Worm (Caenorhabditis elegans) whole organism, late embryonic: ENCODE measurements around the gene ZC132.3.
"Not testable (repeated sequence)": the region's sequence is repeated elsewhere in the genome, so short reads cannot be mapped to it uniquely, and the experiment has no call there.

ENCODE experiments used
- C38D4.7 ChIP-seq: fragments of 200-800 bp; sonication (Bioruptor generic); optimal IDR thresholded peaks from 2 replicates; lab custom pipeline; 2018; ENCODE audit warnings: mild to moderate bottlenecking, missing genetic modification characterization, moderate library complexity, missing compliant biosample characterization
- ama-1 ChIP-seq: fragments of 150-350 bp; optimal IDR thresholded peaks from 2 replicates; lab custom pipeline; 2014
- ceh-30 ChIP-seq: fragments of 150-350 bp; optimal IDR thresholded peaks from 2 replicates; lab custom pipeline; 2014; ENCODE audit warnings: missing biosample characterization, missing genetic modification characterization
- dve-1 ChIP-seq: sonication (generic microtip); optimal IDR thresholded peaks from 2 replicates; lab custom pipeline; 2017; ENCODE audit warnings: antibody characterized with exemption, mild to moderate bottlenecking, missing genetic modification characterization, missing compliant biosample characterization
- fax-1 ChIP-seq: sonication (generic microtip); optimal IDR thresholded peaks from 2 replicates; lab custom pipeline; 2016; ENCODE audit warnings: missing genotype, missing genetic modification characterization, missing compliant biosample characterization
- fkh-10 ChIP-seq: fragments of 150-350 bp; optimal IDR thresholded peaks from 2 replicates; lab custom pipeline; 2014; ENCODE audit warnings: missing biosample characterization, missing genetic modification reagents, missing genetic modification characterization
- hlh-15 ChIP-seq: sonication (generic microtip); optimal IDR thresholded peaks from 2 replicates; lab custom pipeline; 2016; ENCODE audit warnings: missing genetic modification characterization, missing compliant biosample characterization
- hlh-30 ChIP-seq: sonication (generic microtip); optimal IDR thresholded peaks from 2 replicates; lab custom pipeline; 2017; ENCODE audit warnings: antibody characterized with exemption, missing genetic modification characterization, missing compliant biosample characterization; ENCODE audit not compliant: insufficient read depth
- lim-6 ChIP-seq: sonication (generic microtip); optimal IDR thresholded peaks from 2 replicates; lab custom pipeline; 2016; ENCODE audit warnings: missing genetic modification characterization, missing compliant biosample characterization
- lin-11 ChIP-seq: fragments of 200-800 bp; sonication (Bioruptor generic); optimal IDR thresholded peaks from 2 replicates; lab custom pipeline; 2018; ENCODE audit warnings: mild to moderate bottlenecking, missing genetic modification characterization, missing compliant biosample characterization
- odd-2 ChIP-seq: sonication (generic microtip); optimal IDR thresholded peaks from 2 replicates; lab custom pipeline; 2017; ENCODE audit warnings: antibody characterized with exemption, mild to moderate bottlenecking, missing genetic modification characterization, missing compliant biosample characterization
- ref-2 ChIP-seq: sonication (generic microtip); optimal IDR thresholded peaks from 2 replicates; lab custom pipeline; 2016; ENCODE audit warnings: missing genetic modification characterization, missing compliant biosample characterization
- sox-2 ChIP-seq: fragments of 200-800 bp; sonication (Bioruptor generic); IDR thresholded peaks from 2 replicates; pipeline ENCODE4 v1.3.6; 2022; ENCODE audit warnings: missing genetic modification reagents, missing genetic modification characterization, missing compliant biosample characterization
- syd-9 ChIP-seq: sonication (generic microtip); optimal IDR thresholded peaks from 2 replicates; lab custom pipeline; 2016; ENCODE audit warnings: mild to moderate bottlenecking, missing genetic modification characterization, moderate library complexity, missing compliant biosample characterization

DNA sequence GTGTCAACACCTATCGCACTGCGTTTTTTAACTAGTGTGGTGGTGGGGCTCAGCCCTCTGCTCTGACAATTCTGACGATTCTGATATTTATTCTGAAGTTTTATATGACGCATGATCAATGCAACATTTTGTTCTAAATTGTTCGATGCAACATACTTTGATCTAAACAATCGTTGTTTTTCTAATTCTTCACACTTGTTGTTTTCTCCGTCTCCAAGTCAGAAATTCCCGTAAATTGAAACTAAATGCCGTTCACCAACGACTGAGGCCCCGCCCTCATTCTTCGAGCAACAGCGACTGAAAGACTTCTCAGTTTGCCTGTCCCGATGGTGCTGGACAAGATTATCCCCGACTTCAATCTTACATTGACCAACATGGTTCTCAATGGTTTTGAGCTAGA is 14.9 kb downstream of the ZC132.3 start, which contains the start of gene srt-19:
- not testable (repeated sequence) for TF ChIP-seq odd-2 (tag; lab: Kevin White, UChicago); ref-2 (tag; lab: Kevin White, UChicago); ceh-30 (tag; lab: Kevin White, UChicago); fax-1 (tag; lab: Kevin White, UChicago); hlh-30; hlh-15 (tag; lab: Kevin White, UChicago); lin-11 (tag; lab: Kevin White, UChicago); syd-9 (tag; lab: Kevin White, UChicago); C38D4.7 (GFP tag; lab: Kevin White, UChicago); ama-1 (lab: Kevin White, UChicago); sox-2 (GFP tag; lab: Robert Waterston, UW); lim-6; dve-1; fkh-10
